Fruit fly (Drosophila melanogaster): Measurements from ENCODE around the gene CG12713.

dm6 chr3L:15843962-15844361 is 11.7 kb downstream of the CG12713 start, which contains the start of gene meru:
- TF ChIP-seq Med (GFP tag) (no peak), CG13894 (tag; optimal IDR thresholded peaks at IDR 0.05) (no peak), CG15011 (GFP tag; optimal IDR thresholded peaks at IDR 0.05) (no peak), CG2712 (tag; optimal IDR thresholded peaks at IDR 0.05) (no peak), dmrt99B (tag; optimal IDR thresholded peaks at IDR 0.05) (no peak), CG30020 (tag; optimal IDR thresholded peaks at IDR 0.05) (no peak), CG3163 (GFP tag; optimal IDR thresholded peaks at IDR 0.05) (no peak), Elba2 (GFP tag; optimal IDR thresholded peaks at IDR 0.05) (no peak), E2f1 (GFP tag; IDR thresholded peaks at IDR 0.05) (no peak), ro (GFP tag; IDR thresholded peaks at IDR 0.05) (no peak)

All from whole organism, embryonic.